Fruit fly (Drosophila melanogaster) whole organism: ENCODE data around the gene CG33178.

Experiments used
- CG8478 ChIP-seq: fragments of >200 bp; optimal IDR thresholded peaks from 2 replicates; lab custom pipeline; 2018; ENCODE audit warnings: inconsistent platforms
- EcR ChIP-seq, 2 experiments: fragments of >200 bp; optimal IDR thresholded peaks; 2 replicates each; lab custom pipeline; 2017; ENCODE audit warnings: missing biosample characterization in 2 of 2, missing genetic modification characterization in 2 of 2, missing genetic modification reagents in 2 of 2
- pan ChIP-seq: fragments of >200 bp; optimal IDR thresholded peaks from 2 replicates; lab custom pipeline; 2017
- usp ChIP-seq: fragments of >200 bp; optimal IDR thresholded peaks from 2 replicates; lab custom pipeline; 2017; ENCODE audit warnings: missing biosample characterization, missing genetic modification characterization, mixed read lengths

- TF ChIP-seq usp (GFP tag; lab: Kevin White, UChicago): no peak
- TF ChIP-seq CG8478: no peak
- no peak for TF ChIP-seq pan (lab: Kevin White, UChicago)
- TF ChIP-seq EcR (GFP tag; optimal IDR thresholded peaks at IDR 0.05; lab: Kevin White, UChicago): no peak
These were observed 45.4 kb downstream of the CG33178 start for dm6 chrX:15127880-15128644.
